Fruit fly (Drosophila melanogaster) S2 (cell line): ENCODE measurements around the gene Mocs1.

Source experiments
- CG8478 ChIP-seq: fragments of >200 bp; optimal IDR thresholded peaks from 2 replicates; lab custom pipeline; 2018
- CTCF ChIP-seq, 2 experiments: fragments of >200 bp; optimal IDR thresholded peaks; 2 replicates each; lab custom pipeline; 2018

DNA sequence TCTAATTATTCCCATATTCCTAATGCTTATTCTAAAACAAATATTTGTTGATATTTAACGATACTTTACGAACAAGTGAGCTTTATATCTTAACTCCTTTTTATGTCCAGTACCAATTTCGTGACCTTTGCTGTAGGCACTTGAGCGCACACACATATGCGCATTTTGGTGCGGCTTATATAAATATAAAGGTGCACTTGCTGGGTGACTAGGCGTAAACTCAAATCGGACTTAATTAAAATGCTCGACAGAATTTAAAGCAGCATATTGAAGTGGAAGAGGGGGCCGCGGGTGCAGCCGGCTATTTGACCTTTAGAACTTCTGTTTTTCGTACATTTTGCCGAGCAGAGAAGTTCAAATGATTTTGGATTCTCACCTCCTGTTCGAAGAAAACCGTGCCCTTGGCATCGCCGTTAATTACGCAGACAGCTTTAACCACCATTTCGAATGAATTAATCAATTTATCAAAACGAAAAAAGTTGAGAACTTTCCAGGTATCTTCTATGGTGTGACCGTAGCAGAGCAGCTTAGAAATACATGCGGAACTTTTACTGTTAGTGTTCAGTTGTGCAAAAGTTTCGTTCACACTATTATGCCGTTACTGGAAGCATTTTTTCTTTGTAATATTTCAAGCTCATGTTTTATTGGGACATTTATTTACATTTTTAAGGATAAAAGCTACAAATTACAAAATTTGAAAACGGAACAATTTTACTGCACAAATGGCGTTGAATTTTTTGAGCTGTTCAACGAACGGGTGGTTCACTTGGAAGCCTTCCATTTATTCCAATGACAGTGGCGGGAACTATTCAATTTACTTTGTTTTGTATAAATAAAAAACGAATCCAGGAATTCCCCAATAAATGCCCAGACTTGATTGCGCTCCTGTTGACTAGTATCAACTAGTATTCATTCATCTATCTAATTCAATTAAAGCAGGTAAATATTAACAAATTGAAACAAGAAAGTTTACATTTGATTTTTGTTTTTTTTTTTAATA, 43.2 kb downstream of the Mocs1 start, which contains the start of gene Sod1:
- no peak for TF ChIP-seq CTCF (optimal IDR thresholded peaks at IDR 0.05; lab: Kevin White, UChicago)
- TF ChIP-seq CG8478 (lab: Kevin White, UChicago): no peak
